Worm (Caenorhabditis elegans): Measurements from ENCODE around the gene ocr-2.

- TF ChIP-seq pha-4 (tag; optimal IDR thresholded peaks at IDR 0.05) (no peak), chd-7 (tag; optimal IDR thresholded peaks at IDR 0.05) (no peak), T26A5.8 (tag; optimal IDR thresholded peaks at IDR 0.05) (no peak), rec-8 (tag; optimal IDR thresholded peaks at IDR 0.05) (no peak), hlh-26 (GFP tag; conservative IDR thresholded peaks at IDR 0.05) (no peak), ceh-79 (tag; optimal IDR thresholded peaks at IDR 0.05) (no peak), unc-62 (GFP tag; optimal IDR thresholded peaks at IDR 0.05) (no peak), snpc-4 (GFP tag; optimal IDR thresholded peaks at IDR 0.05) (no peak), snpc-4 (tag; optimal IDR thresholded peaks at IDR 0.05) (no peak), him-1 (tag; optimal IDR thresholded peaks at IDR 0.05) (no peak), dpl-1 (GFP tag; optimal IDR thresholded peaks at IDR 0.05) (no peak), ceh-100 (GFP tag; IDR thresholded peaks at IDR 0.05) (no peak)
Measured at ce11 chrIV:8175686-8176532, 44.0 kb downstream of the ocr-2 start, which contains the start of gene pct-1.

All from whole organism, young adult.